Worm (Caenorhabditis elegans) whole organism, L1 larva: ENCODE measurements around the gene ltah-1.1.
A peak's percentile ranks its signal among the peaks of the same experiment; 100 is the strongest.

Experiments used
- F16B12.6 ChIP-seq: fragments of 150-350 bp; optimal IDR thresholded peaks from 2 replicates; lab custom pipeline; 2014; ENCODE audit warnings: missing biosample characterization, missing genetic modification characterization
- aha-1 ChIP-seq: fragments of 150-350 bp; optimal IDR thresholded peaks from 2 replicates; lab custom pipeline; 2014; ENCODE audit warnings: missing biosample characterization, missing genetic modification characterization
- alr-1 ChIP-seq: fragments of 200-800 bp; sonication (Bioruptor generic); optimal IDR thresholded peaks from 2 replicates; lab custom pipeline; 2018; ENCODE audit warnings: borderline replicate concordance, mild to moderate bottlenecking, missing genetic modification characterization, missing compliant biosample characterization
- aly-2 ChIP-seq: fragments of 150-350 bp; optimal IDR thresholded peaks from 2 replicates; lab custom pipeline; 2014; ENCODE audit warnings: missing biosample characterization, missing genetic modification characterization
- ama-1 ChIP-seq: fragments of 150-350 bp; optimal IDR thresholded peaks from 2 replicates; lab custom pipeline; 2014
- blmp-1 ChIP-seq: fragments of 150-350 bp; optimal IDR thresholded peaks from 2 replicates; lab custom pipeline; 2014; ENCODE audit warnings: missing biosample characterization, missing genetic modification characterization
- ceh-63 ChIP-seq: fragments of 200-800 bp; sonication (Bioruptor generic); optimal IDR thresholded peaks from 2 replicates; lab custom pipeline; 2018; ENCODE audit warnings: mild to moderate bottlenecking, missing genetic modification characterization, missing compliant biosample characterization
- ceh-88 ChIP-seq: fragments of 200-800 bp; sonication (Bioruptor generic); IDR thresholded peaks from 2 replicates; pipeline ENCODE4 v1.3.6; 2022; ENCODE audit warnings: missing genetic modification characterization, missing compliant biosample characterization
- ceh-90 ChIP-seq: sonication (generic microtip); optimal IDR thresholded peaks from 2 replicates; lab custom pipeline; 2016; ENCODE audit warnings: missing genetic modification characterization, missing compliant biosample characterization
- ces-1 ChIP-seq: fragments of 150-350 bp; optimal IDR thresholded peaks from 2 replicates; lab custom pipeline; 2014; ENCODE audit warnings: missing biosample characterization, missing genetic modification reagents, missing genetic modification characterization
- efl-3 ChIP-seq: fragments of 200-800 bp; sonication (Bioruptor generic); optimal IDR thresholded peaks from 2 replicates; lab custom pipeline; 2018; ENCODE audit warnings: mild to moderate bottlenecking, missing genetic modification characterization, missing compliant biosample characterization
- egl-13 ChIP-seq: sonication (generic microtip); optimal IDR thresholded peaks from 2 replicates; lab custom pipeline; 2016; ENCODE audit warnings: missing genotype, missing genetic modification reagents, missing genetic modification characterization, missing compliant biosample characterization
- egl-27 ChIP-seq, 2 experiments: fragments of 150-350 bp in 1 of 2; sonication (generic microtip); optimal IDR thresholded peaks; 3 replicates each; lab custom pipeline; 2017 to 2018; ENCODE audit warnings: missing biosample characterization in 2 of 2, missing genetic modification characterization in 2 of 2, missing genetic modification reagents in 2 of 2
- elt-2 ChIP-seq: sonication (generic microtip); optimal IDR thresholded peaks from 2 replicates; lab custom pipeline; 2016; ENCODE audit warnings: missing genetic modification characterization, mild to moderate bottlenecking, inconsistent platforms, missing compliant biosample characterization, missing genetic modification reagents
- ets-5 ChIP-seq: fragments of 200-800 bp; sonication (Bioruptor generic); IDR thresholded peaks from 2 replicates; pipeline ENCODE4 v1.3.6; 2022; ENCODE audit warnings: missing genetic modification characterization, missing compliant biosample characterization
- fkh-10 ChIP-seq: sonication (generic microtip); optimal IDR thresholded peaks from 2 replicates; lab custom pipeline; 2017; ENCODE audit warnings: missing biosample characterization, missing genetic modification reagents, missing genetic modification characterization
- fos-1 ChIP-seq: fragments of 150-350 bp; optimal IDR thresholded peaks from 2 replicates; lab custom pipeline; 2014; ENCODE audit warnings: missing biosample characterization, missing genetic modification characterization
- hlh-17 ChIP-seq: fragments of 200-800 bp; sonication (Bioruptor generic); optimal IDR thresholded peaks from 2 replicates; lab custom pipeline; 2018; ENCODE audit warnings: missing genetic modification characterization, mild to moderate bottlenecking, missing compliant biosample characterization, moderate library complexity, borderline replicate concordance
- hlh-4 ChIP-seq: sonication (generic microtip); optimal IDR thresholded peaks from 2 replicates; lab custom pipeline; 2016; ENCODE audit warnings: mild to moderate bottlenecking, missing genetic modification characterization, missing compliant biosample characterization
- hpl-2 ChIP-seq: fragments of 150-350 bp; optimal IDR thresholded peaks from 2 replicates; lab custom pipeline; 2014; ENCODE audit warnings: missing biosample characterization, missing genetic modification reagents, missing genetic modification characterization
- irx-1 ChIP-seq: sonication (generic microtip); optimal IDR thresholded peaks from 2 replicates; lab custom pipeline; 2016; ENCODE audit warnings: missing genetic modification characterization, missing compliant biosample characterization
- isw-1 ChIP-seq: fragments of 200-800 bp; sonication (Bioruptor generic); IDR thresholded peaks from 2 replicates; pipeline ENCODE4 v1.3.6; 2022; ENCODE audit warnings: missing genetic modification characterization, missing compliant biosample characterization
- jun-1 ChIP-seq: fragments of 150-350 bp; optimal IDR thresholded peaks from 2 replicates; lab custom pipeline; 2014; ENCODE audit warnings: missing biosample characterization, missing genetic modification reagents, missing genetic modification characterization
- lin-14 ChIP-seq: fragments of 200-800 bp; sonication (Bioruptor generic); optimal IDR thresholded peaks from 2 replicates; lab custom pipeline; 2018; ENCODE audit warnings: mild to moderate bottlenecking, missing genetic modification characterization, moderate library complexity, missing compliant biosample characterization
- lin-15B ChIP-seq: fragments of 150-350 bp; sonication (generic microtip); optimal IDR thresholded peaks from 3 replicates; lab custom pipeline; 2014; ENCODE audit warnings: missing biosample characterization, missing genetic modification characterization
- lin-39 ChIP-seq: fragments of 150-350 bp; optimal IDR thresholded peaks from 2 replicates; lab custom pipeline; 2014; ENCODE audit warnings: missing biosample characterization, missing genetic modification reagents, missing genetic modification characterization
- lir-3 ChIP-seq: sonication (generic microtip); optimal IDR thresholded peaks from 2 replicates; lab custom pipeline; 2016; ENCODE audit warnings: mild to moderate bottlenecking, missing genetic modification characterization, moderate library complexity, missing compliant biosample characterization; ENCODE audit not compliant: poor library complexity
- mab-9 ChIP-seq: fragments of 200-800 bp; sonication (Bioruptor generic); IDR thresholded peaks from 2 replicates; pipeline ENCODE4 v1.3.6; 2022; ENCODE audit warnings: missing genetic modification reagents, missing genetic modification characterization, missing compliant biosample characterization
- mdl-1 ChIP-seq, 2 experiments: fragments of 150-350 bp; optimal IDR thresholded peaks; 2 replicates each; lab custom pipeline; 2014 to 2017; ENCODE audit warnings: missing biosample characterization in 2 of 2, missing genetic modification characterization in 2 of 2, inconsistent platforms in 1 of 2
- mef-2 ChIP-seq: fragments of 150-350 bp; optimal IDR thresholded peaks from 2 replicates; lab custom pipeline; 2014; ENCODE audit warnings: missing biosample characterization, missing genetic modification characterization
- mep-1 ChIP-seq: fragments of 150-350 bp; optimal IDR thresholded peaks from 2 replicates; lab custom pipeline; 2014; ENCODE audit warnings: missing biosample characterization, missing genetic modification characterization
- nhr-19 ChIP-seq: fragments of 200-800 bp; sonication (Bioruptor generic); conservative IDR thresholded peaks from 2 replicates; pipeline ENCODE4 v1.3.6; 2022; ENCODE audit warnings: missing genetic modification characterization, missing compliant biosample characterization
- nhr-20 ChIP-seq: sonication (generic microtip); optimal IDR thresholded peaks from 2 replicates; lab custom pipeline; 2016; ENCODE audit warnings: mild to moderate bottlenecking, missing genetic modification characterization, missing compliant biosample characterization
- nhr-28 ChIP-seq: fragments of 150-350 bp; optimal IDR thresholded peaks from 2 replicates; lab custom pipeline; 2014; ENCODE audit warnings: missing biosample characterization, missing genetic modification characterization
- nhr-47 ChIP-seq: sonication (generic microtip); optimal IDR thresholded peaks from 2 replicates; lab custom pipeline; 2016; ENCODE audit warnings: mild to moderate bottlenecking, missing genetic modification characterization, moderate library complexity, missing compliant biosample characterization
- nhr-71 ChIP-seq: sonication (generic microtip); optimal IDR thresholded peaks from 2 replicates; lab custom pipeline; 2016; ENCODE audit warnings: mild to moderate bottlenecking, missing genetic modification characterization, moderate library complexity, missing compliant biosample characterization
- nhr-76 ChIP-seq: sonication (generic microtip); optimal IDR thresholded peaks from 2 replicates; lab custom pipeline; 2017; ENCODE audit warnings: missing biosample characterization, missing genetic modification characterization
- pag-3 ChIP-seq: sonication (generic microtip); optimal IDR thresholded peaks from 2 replicates; lab custom pipeline; 2017; ENCODE audit warnings: missing genetic modification characterization, mild to moderate bottlenecking, missing compliant biosample characterization, antibody characterized with exemption, borderline replicate concordance; ENCODE audit not compliant: insufficient read depth
- snpc-4 ChIP-seq: fragments of 150-350 bp; optimal IDR thresholded peaks from 2 replicates; lab custom pipeline; 2014; ENCODE audit warnings: missing biosample characterization, missing genetic modification characterization
- sptf-1 ChIP-seq: fragments of 150-350 bp; optimal IDR thresholded peaks from 2 replicates; lab custom pipeline; 2014; ENCODE audit warnings: missing biosample characterization, missing genetic modification characterization
- sup-37 ChIP-seq: fragments of 200-800 bp; sonication (Bioruptor generic); optimal IDR thresholded peaks from 2 replicates; lab custom pipeline; 2018; ENCODE audit warnings: mild to moderate bottlenecking, missing genetic modification characterization, missing compliant biosample characterization
- swsn-7 ChIP-seq: sonication (generic microtip); optimal IDR thresholded peaks from 2 replicates; lab custom pipeline; 2016; ENCODE audit warnings: missing genetic modification characterization, missing compliant biosample characterization
- tbx-2 ChIP-seq: sonication (generic microtip); optimal IDR thresholded peaks from 2 replicates; lab custom pipeline; 2016; ENCODE audit warnings: missing genetic modification characterization, missing compliant biosample characterization
- tlp-1 ChIP-seq: fragments of 150-350 bp; optimal IDR thresholded peaks from 2 replicates; lab custom pipeline; 2014; ENCODE audit warnings: missing biosample characterization, missing genetic modification characterization
- unc-30 ChIP-seq: sonication (generic microtip); optimal IDR thresholded peaks from 2 replicates; lab custom pipeline; 2017; ENCODE audit warnings: missing biosample characterization, missing genetic modification characterization
- unc-62 ChIP-seq: fragments of 150-350 bp; optimal IDR thresholded peaks from 2 replicates; lab custom pipeline; 2014; ENCODE audit warnings: missing biosample characterization, missing genetic modification reagents, missing genetic modification characterization
- unc-86 ChIP-seq: sonication (generic microtip); optimal IDR thresholded peaks from 2 replicates; lab custom pipeline; 2016; ENCODE audit warnings: missing genetic modification characterization, missing compliant biosample characterization
- unc-98 ChIP-seq: fragments of 200-800 bp; sonication (Bioruptor generic); IDR thresholded peaks from 2 replicates; pipeline ENCODE4 v1.3.6; 2022; ENCODE audit warnings: missing genetic modification characterization, missing compliant biosample characterization
- vab-15 ChIP-seq: sonication (generic microtip); optimal IDR thresholded peaks from 2 replicates; lab custom pipeline; 2017; ENCODE audit warnings: missing genotype, mild to moderate bottlenecking, missing genetic modification characterization, missing compliant biosample characterization
- zag-1 ChIP-seq: fragments of 150-350 bp; optimal IDR thresholded peaks from 2 replicates; lab custom pipeline; 2014; ENCODE audit warnings: missing biosample characterization, missing genetic modification characterization
- zip-4 ChIP-seq: fragments of 200-800 bp; sonication (Bioruptor generic); optimal IDR thresholded peaks from 2 replicates; lab custom pipeline; 2018; ENCODE audit warnings: mild to moderate bottlenecking, missing genetic modification characterization, moderate library complexity, missing compliant biosample characterization
- ztf-4 ChIP-seq: fragments of 150-350 bp; optimal IDR thresholded peaks from 2 replicates; lab custom pipeline; 2014; ENCODE audit warnings: missing biosample characterization, missing genetic modification characterization

Gene ltah-1.1

ce11 chrIV:12268272-12269045 is 11.0 kb upstream of the ltah-1.1 start, which contains the start of the genes ppm-1.H and rpl-34:
ppm-1.H (minus strand) TSS chrIV:12268322.
rpl-34 (plus strand) TSS chrIV:12268995.
- TF ChIP-seq ceh-90 (tag; lab: Kevin White, UChicago) (no peak), tbx-2 (tag; lab: Kevin White, UChicago) (peak; percentile 49), aly-2 (tag; lab: Kevin White, UChicago) (no peak), unc-98 (GFP tag; lab: Robert Waterston, UW) (no peak), jun-1 (no peak), hlh-17 (GFP tag; lab: Kevin White, UChicago) (no peak), swsn-7 (tag; lab: Kevin White, UChicago) (peak; percentile 43), F16B12.6 (tag; lab: Kevin White, UChicago) (peak; percentile 62), mep-1 (tag; lab: Kevin White, UChicago) (peak; percentile 73), nhr-71 (tag; lab: Kevin White, UChicago) (peak; percentile 63), irx-1 (tag; lab: Kevin White, UChicago) (no peak), ceh-63 (GFP tag; lab: Kevin White, UChicago) (no peak), fkh-10 (no peak), ceh-88 (GFP tag; lab: Robert Waterston, UW) (no peak), hpl-2 (GFP tag; lab: Kevin White, UChicago) (no peak), nhr-47 (tag; lab: Kevin White, UChicago) (peak; percentile 62), mef-2 (tag; lab: Kevin White, UChicago) (no peak), nhr-19 (GFP tag; lab: Robert Waterston, UW) (peak; percentile 20), elt-2 (no peak), zag-1 (tag; lab: Kevin White, UChicago) (no peak), zip-4 (GFP tag; lab: Kevin White, UChicago) (no peak), sptf-1 (tag; lab: Kevin White, UChicago) (no peak), mab-9 (GFP tag; lab: Robert Waterston, UW) (no peak), snpc-4 (no peak), alr-1 (tag; lab: Kevin White, UChicago) (no peak), unc-86 (tag; lab: Kevin White, UChicago) (peak; percentile 19), nhr-76 (no peak), lin-39 (tag; lab: Kevin White, UChicago) (no peak), lir-3 (tag; lab: Kevin White, UChicago) (no peak), nhr-28 (tag; lab: Kevin White, UChicago) (no peak), lin-14 (GFP tag; lab: Kevin White, UChicago) (peak; percentile 71), unc-62 (GFP tag; lab: Kevin White, UChicago) (no peak), egl-13 (no peak), egl-27 (tag; optimal IDR thresholded peaks at IDR 0.05; lab: Kevin White, UChicago) (no peak), nhr-20 (tag; lab: Kevin White, UChicago) (peak; percentile 52), sup-37 (GFP tag; lab: Kevin White, UChicago) (no peak), tlp-1 (tag; lab: Kevin White, UChicago) (no peak), hlh-4 (tag; lab: Kevin White, UChicago) (no peak), isw-1 (GFP tag; lab: Robert Waterston, UW) (peak; percentile 38), pag-3 (tag; lab: Kevin White, UChicago) (no peak), ztf-4 (tag; lab: Kevin White, UChicago) (no peak), efl-3 (GFP tag; lab: Kevin White, UChicago) (no peak), ama-1 (lab: Kevin White, UChicago) (no peak), blmp-1 (tag; lab: Kevin White, UChicago) (peak; percentile 70), lin-15B (tag; lab: Kevin White, UChicago) (peak; percentile 62), aha-1 (no peak), mdl-1 (tag; optimal IDR thresholded peaks at IDR 0.05; lab: Kevin White, UChicago) (peak in 1 of 2 experiments; percentile 59), ces-1 (GFP tag; lab: Kevin White, UChicago) (no peak), ets-5 (GFP tag; lab: Robert Waterston, UW) (no peak), vab-15 (no peak), unc-30 (tag; lab: Kevin White, UChicago) (no peak), fos-1 (peak; percentile 9)
